Worm (Caenorhabditis elegans): ENCODE measurements around the gene F40G9.12.

F40G9.12 gene

ce11 chrIII:146369-146768, 25.3 kb upstream of the F40G9.12 start, which contains the start of gene fbxb-84:
Gene fbxb-84 (minus strand): TSS chrIII:146469.
- TF ChIP-seq nhr-21 (tag; optimal IDR thresholded peaks at IDR 0.05), result no peak
- no peak for TF ChIP-seq ama-1 (optimal IDR thresholded peaks at IDR 0.05)
- no peak for TF ChIP-seq snpc-4 (tag; optimal IDR thresholded peaks at IDR 0.05)
- TF ChIP-seq lin-13 (GFP tag; optimal IDR thresholded peaks at IDR 0.05), result no peak
- no peak for TF ChIP-seq nhr-6 (tag; optimal IDR thresholded peaks at IDR 0.05)
- TF ChIP-seq ceh-16 (tag; optimal IDR thresholded peaks at IDR 0.05), result no peak
- no peak for TF ChIP-seq ZK546.5 (tag; optimal IDR thresholded peaks at IDR 0.05)
- no peak for TF ChIP-seq blmp-1 (tag; optimal IDR thresholded peaks at IDR 0.05; ENCODE audit: insufficient read depth)
- no peak for TF ChIP-seq nhr-23 (tag; optimal IDR thresholded peaks at IDR 0.05)
- no peak for TF ChIP-seq nhr-11 (tag; optimal IDR thresholded peaks at IDR 0.05)
- no peak for TF ChIP-seq elt-1 (tag; optimal IDR thresholded peaks at IDR 0.05)
- no peak for TF ChIP-seq sma-3 (GFP tag; optimal IDR thresholded peaks at IDR 0.05)
- TF ChIP-seq unc-39 (tag; optimal IDR thresholded peaks at IDR 0.05), result no peak
- TF ChIP-seq dmd-4 (tag; optimal IDR thresholded peaks at IDR 0.05), result no peak
- no peak for TF ChIP-seq F13H6.1 (tag; optimal IDR thresholded peaks at IDR 0.05)
- TF ChIP-seq unc-62 (GFP tag; optimal IDR thresholded peaks at IDR 0.05), result no peak

ce11 chrIII:147570-148076, 24.0 kb upstream of the F40G9.12 start, which contains the start of gene sqst-5:
Gene sqst-5 (minus strand): TSS chrIII:147620.
- TF ChIP-seq nhr-10 (tag; optimal IDR thresholded peaks at IDR 0.05) (no peak), mbf-1 (tag; optimal IDR thresholded peaks at IDR 0.05) (no peak), gmeb-1 (tag; optimal IDR thresholded peaks at IDR 0.05) (peak; percentile 4), lin-13 (GFP tag; optimal IDR thresholded peaks at IDR 0.05) (no peak), fos-1 (tag; optimal IDR thresholded peaks at IDR 0.05) (peak; percentile 65), ztf-1 (GFP tag; conservative IDR thresholded peaks at IDR 0.05) (no peak)

ce11 chrIII:149132-149531, 22.5 kb upstream of the F40G9.12 start:
- TF ChIP-seq elt-3 (tag; optimal IDR thresholded peaks at IDR 0.05) (no peak), zag-1 (tag; optimal IDR thresholded peaks at IDR 0.05) (no peak), R02D3.7 (tag; optimal IDR thresholded peaks at IDR 0.05) (no peak), dmd-4 (tag; optimal IDR thresholded peaks at IDR 0.05) (no peak), nhr-23 (tag; optimal IDR thresholded peaks at IDR 0.05) (no peak), lin-13 (GFP tag; optimal IDR thresholded peaks at IDR 0.05) (no peak), nhr-21 (tag; optimal IDR thresholded peaks at IDR 0.05) (no peak), nhr-237 (tag; optimal IDR thresholded peaks at IDR 0.05) (no peak), unc-39 (tag; optimal IDR thresholded peaks at IDR 0.05) (no peak), skn-1 (tag; optimal IDR thresholded peaks at IDR 0.05) (no peak), mab-5 (tag; optimal IDR thresholded peaks at IDR 0.05) (no peak), unc-62 (GFP tag; optimal IDR thresholded peaks at IDR 0.05) (no peak), blmp-1 (tag; optimal IDR thresholded peaks at IDR 0.05; ENCODE audit: insufficient read depth) (no peak), sem-4 (tag; optimal IDR thresholded peaks at IDR 0.05) (no peak), unc-55 (GFP tag; optimal IDR thresholded peaks at IDR 0.05) (no peak)

- TF ChIP-seq ztf-11 (tag; optimal IDR thresholded peaks at IDR 0.05) (no peak), sma-3 (GFP tag; optimal IDR thresholded peaks at IDR 0.05) (no peak), unc-62 (GFP tag; optimal IDR thresholded peaks at IDR 0.05) (no peak), elt-1 (tag; optimal IDR thresholded peaks at IDR 0.05) (no peak), unc-55 (GFP tag; optimal IDR thresholded peaks at IDR 0.05) (no peak), nhr-129 (tag; optimal IDR thresholded peaks at IDR 0.05) (no peak), gmeb-1 (tag; optimal IDR thresholded peaks at IDR 0.05) (no peak), zag-1 (tag; optimal IDR thresholded peaks at IDR 0.05) (no peak)
Observed at ce11 chrIII:151084-151483, 20.6 kb upstream of the F40G9.12 start.

ce11 chrIII:154168-154567, 17.5 kb upstream of the F40G9.12 start:
- TF ChIP-seq zag-1 (tag; optimal IDR thresholded peaks at IDR 0.05), result no peak
- TF ChIP-seq F13H6.1 (tag; optimal IDR thresholded peaks at IDR 0.05), result no peak
- no peak for TF ChIP-seq ztf-1 (GFP tag; conservative IDR thresholded peaks at IDR 0.05)
- TF ChIP-seq snpc-4 (tag; optimal IDR thresholded peaks at IDR 0.05), result no peak
- TF ChIP-seq unc-62 (GFP tag; optimal IDR thresholded peaks at IDR 0.05), result no peak
- TF ChIP-seq nhr-23 (tag; optimal IDR thresholded peaks at IDR 0.05), result no peak
- peak; percentile 34 for TF ChIP-seq skn-1 (tag; optimal IDR thresholded peaks at IDR 0.05)
- TF ChIP-seq nhr-129 (tag; optimal IDR thresholded peaks at IDR 0.05), result no peak
- TF ChIP-seq peb-1 (tag; optimal IDR thresholded peaks at IDR 0.05), result no peak
- no peak for TF ChIP-seq ceh-82 (tag; optimal IDR thresholded peaks at IDR 0.05)
- TF ChIP-seq ztf-11 (tag; optimal IDR thresholded peaks at IDR 0.05), result no peak
- no peak for TF ChIP-seq nhr-77 (tag; optimal IDR thresholded peaks at IDR 0.05)
- peak; percentile 71 for TF ChIP-seq crh-2 (tag; optimal IDR thresholded peaks at IDR 0.05)
- TF ChIP-seq alr-1 (tag; optimal IDR thresholded peaks at IDR 0.05), result no peak
- TF ChIP-seq nhr-12 (tag; optimal IDR thresholded peaks at IDR 0.05), result no peak
- no peak for TF ChIP-seq nhr-25 (tag; optimal IDR thresholded peaks at IDR 0.05)
- TF ChIP-seq elt-1 (tag; optimal IDR thresholded peaks at IDR 0.05), result no peak
- no peak for TF ChIP-seq dmd-4 (tag; optimal IDR thresholded peaks at IDR 0.05)
- no peak for TF ChIP-seq lin-13 (GFP tag; optimal IDR thresholded peaks at IDR 0.05)
- TF ChIP-seq aly-2 (tag; optimal IDR thresholded peaks at IDR 0.05), result no peak
- no peak for TF ChIP-seq mdl-1 (tag; optimal IDR thresholded peaks at IDR 0.05)
- no peak for TF ChIP-seq nhr-11 (tag; optimal IDR thresholded peaks at IDR 0.05)
- TF ChIP-seq nhr-237 (tag; optimal IDR thresholded peaks at IDR 0.05), result no peak
- TF ChIP-seq ztf-4 (tag; optimal IDR thresholded peaks at IDR 0.05), result no peak
- TF ChIP-seq sem-4 (tag; optimal IDR thresholded peaks at IDR 0.05), result no peak
- TF ChIP-seq C34F6.9 (tag; optimal IDR thresholded peaks at IDR 0.05), result no peak
- no peak for TF ChIP-seq unc-55 (GFP tag; optimal IDR thresholded peaks at IDR 0.05)
- peak; percentile 55 for TF ChIP-seq egl-27 (tag; optimal IDR thresholded peaks at IDR 0.05)
- no peak for TF ChIP-seq ceh-16 (tag; optimal IDR thresholded peaks at IDR 0.05)
- TF ChIP-seq lin-11 (tag; optimal IDR thresholded peaks at IDR 0.05), result no peak
